Worm (Caenorhabditis elegans) whole organism, early embryonic: ENCODE results near the gene T23G7.3.

Source experiments
- F13C5.2 ChIP-seq: sonication (generic microtip); optimal IDR thresholded peaks from 2 replicates; lab custom pipeline; 2017; ENCODE audit warnings: mild to moderate bottlenecking, missing genetic modification characterization, inconsistent platforms, missing compliant biosample characterization
- aly-1 ChIP-seq: sonication (generic microtip); optimal IDR thresholded peaks from 2 replicates; lab custom pipeline; 2016; ENCODE audit warnings: missing genetic modification characterization, missing compliant biosample characterization
- ama-1 ChIP-seq: fragments of 150-350 bp; optimal IDR thresholded peaks from 2 replicates; lab custom pipeline; 2014
- ceh-36 ChIP-seq: sonication (generic microtip); optimal IDR thresholded peaks from 2 replicates; lab custom pipeline; 2016; ENCODE audit warnings: missing genetic modification characterization, inconsistent platforms, missing compliant biosample characterization
- hnd-1 ChIP-seq: sonication (generic microtip); optimal IDR thresholded peaks from 2 replicates; lab custom pipeline; 2016; ENCODE audit warnings: missing genetic modification characterization, missing compliant biosample characterization
- scrt-1 ChIP-seq: fragments of 200-800 bp; sonication (Bioruptor generic); IDR thresholded peaks from 2 replicates; pipeline ENCODE4 v1.3.6; 2022; ENCODE audit warnings: missing genetic modification characterization, missing compliant biosample characterization
- sea-1 ChIP-seq: fragments of 200-800 bp; sonication (Bioruptor generic); conservative IDR thresholded peaks from 2 replicates; pipeline ENCODE4 v1.3.6; 2022; ENCODE audit warnings: missing genetic modification characterization, missing compliant biosample characterization

ce11 chrII:9169450-9169960 is 1.9 kb upstream of the T23G7.3 start, which contains the start of gene dpl-1:
- TF ChIP-seq ama-1 (lab: Kevin White, UChicago) (no peak), F13C5.2 (tag; lab: Kevin White, UChicago) (no peak), ceh-36 (tag; lab: Kevin White, UChicago) (no peak), hnd-1 (tag; lab: Kevin White, UChicago) (no peak), aly-1 (tag; lab: Kevin White, UChicago) (no peak), sea-1 (GFP tag; lab: Robert Waterston, UW) (no peak), scrt-1 (GFP tag; lab: Robert Waterston, UW) (no peak)
